Fruit fly (Drosophila melanogaster) whole organism, prepupa: Measurements from ENCODE around the gene Vps52.

Experiments
- Blimp-1 ChIP-seq: fragments of 200-800 bp; sonication (Bioruptor generic); optimal IDR thresholded peaks from 3 replicates; lab custom pipeline; 2017; ENCODE audit warnings: missing biosample characterization, missing genetic modification characterization, mild to moderate bottlenecking, moderate library complexity, missing genetic modification reagents
- CG10631 ChIP-seq: fragments of 200-800 bp; sonication (Bioruptor generic); optimal IDR thresholded peaks from 2 replicates; lab custom pipeline; 2016; ENCODE audit warnings: missing biosample characterization, missing genetic modification characterization
- CG10669 ChIP-seq: fragments of 200-800 bp; sonication (Bioruptor generic); optimal IDR thresholded peaks from 3 replicates; lab custom pipeline; 2018; ENCODE audit warnings: missing biosample characterization, mild to moderate bottlenecking, missing genetic modification characterization, moderate library complexity
- CG11294 ChIP-seq: fragments of 200-800 bp; sonication (Bioruptor generic); IDR thresholded peaks from 2 replicates; pipeline ENCODE4 v1.3.6; 2022; ENCODE audit warnings: missing biosample characterization, missing genetic modification characterization
- CG11762 ChIP-seq: fragments of 200-800 bp; sonication (Bioruptor generic); optimal IDR thresholded peaks from 3 replicates; lab custom pipeline; 2016; ENCODE audit warnings: missing biosample characterization, missing genetic modification characterization; ENCODE audit not compliant: insufficient read depth
- CG11902 ChIP-seq: fragments of 200-800 bp; sonication (Bioruptor generic); optimal IDR thresholded peaks from 3 replicates; lab custom pipeline; 2016; ENCODE audit warnings: missing biosample characterization, missing genetic modification characterization
- CG15336 ChIP-seq: fragments of 200-800 bp; sonication (Bioruptor generic); IDR thresholded peaks from 2 replicates; pipeline ENCODE4 v1.3.6; 2022; ENCODE audit warnings: missing biosample characterization, missing genetic modification characterization
- CG1621 ChIP-seq: fragments of 200-800 bp; sonication (Bioruptor generic); optimal IDR thresholded peaks from 3 replicates; lab custom pipeline; 2018; ENCODE audit warnings: missing biosample characterization, mild to moderate bottlenecking, missing genetic modification characterization
- CG16779 ChIP-seq: fragments of 200-800 bp; sonication (Bioruptor generic); optimal IDR thresholded peaks from 3 replicates; lab custom pipeline; 2017; ENCODE audit warnings: missing biosample characterization, mild to moderate bottlenecking, missing genetic modification characterization
- CG3032 ChIP-seq: fragments of 200-800 bp; optimal IDR thresholded peaks from 2 replicates; lab custom pipeline; 2019; ENCODE audit warnings: missing biosample characterization, mild to moderate bottlenecking, missing genetic modification characterization, moderate library complexity
- CG31627 ChIP-seq: fragments of 200-800 bp; sonication (Bioruptor generic); optimal IDR thresholded peaks from 3 replicates; lab custom pipeline; 2016; ENCODE audit warnings: missing biosample characterization, missing genetic modification characterization
- CG32006 ChIP-seq: fragments of 200-800 bp; sonication (Bioruptor generic); optimal IDR thresholded peaks from 3 replicates; lab custom pipeline; 2017; ENCODE audit warnings: missing biosample characterization, mild to moderate bottlenecking, missing genetic modification characterization
- CG34406 ChIP-seq: fragments of 200-800 bp; sonication (Bioruptor generic); optimal IDR thresholded peaks from 3 replicates; lab custom pipeline; 2016; ENCODE audit warnings: missing biosample characterization, missing genetic modification characterization
- CG3919 ChIP-seq: fragments of 200-800 bp; sonication (Bioruptor generic); optimal IDR thresholded peaks from 3 replicates; lab custom pipeline; 2016; ENCODE audit warnings: missing biosample characterization, missing genetic modification characterization
- CG4318 ChIP-seq: fragments of 200-800 bp; sonication (Bioruptor generic); optimal IDR thresholded peaks from 3 replicates; lab custom pipeline; 2017; ENCODE audit warnings: missing biosample characterization, mild to moderate bottlenecking, missing genetic modification characterization
- CG6276 ChIP-seq: fragments of 200-800 bp; sonication (Bioruptor generic); optimal IDR thresholded peaks from 2 replicates; lab custom pipeline; 2017; ENCODE audit warnings: missing biosample characterization, mild to moderate bottlenecking, missing genetic modification characterization
- CG6792 ChIP-seq: fragments of 200-800 bp; sonication (Bioruptor generic); optimal IDR thresholded peaks from 3 replicates; lab custom pipeline; 2016; ENCODE audit warnings: missing biosample characterization, missing genetic modification characterization
- CG6808 ChIP-seq: fragments of 200-800 bp; sonication (Bioruptor generic); optimal IDR thresholded peaks from 3 replicates; lab custom pipeline; 2017; ENCODE audit warnings: missing biosample characterization, missing genetic modification characterization, mild to moderate bottlenecking, moderate library complexity, missing genetic modification reagents
- CG6854 ChIP-seq: fragments of 200-800 bp; sonication (Bioruptor generic); optimal IDR thresholded peaks from 2 replicates; lab custom pipeline; 2017; ENCODE audit warnings: missing biosample characterization, mild to moderate bottlenecking, missing genetic modification characterization
- CG7368 ChIP-seq: fragments of 200-800 bp; sonication (Bioruptor generic); optimal IDR thresholded peaks from 3 replicates; lab custom pipeline; 2016; ENCODE audit warnings: missing biosample characterization, missing genetic modification characterization
- CG8319 ChIP-seq: fragments of 200-800 bp; sonication (Bioruptor generic); optimal IDR thresholded peaks from 3 replicates; lab custom pipeline; 2016; ENCODE audit warnings: missing biosample characterization, missing genetic modification characterization
- CG8632 ChIP-seq: fragments of 200-800 bp; sonication (Bioruptor generic); optimal IDR thresholded peaks from 3 replicates; lab custom pipeline; 2016; ENCODE audit warnings: missing biosample characterization, missing genetic modification characterization
- CG9139 ChIP-seq: fragments of 200-800 bp; sonication (Bioruptor generic); optimal IDR thresholded peaks from 3 replicates; lab custom pipeline; 2017; ENCODE audit warnings: missing biosample characterization, mild to moderate bottlenecking, missing genetic modification characterization
- Eip75B ChIP-seq: fragments of 200-800 bp; sonication (Bioruptor generic); optimal IDR thresholded peaks from 3 replicates; lab custom pipeline; 2016; ENCODE audit warnings: missing biosample characterization, missing genetic modification characterization
- Eip78C ChIP-seq: fragments of 200-800 bp; sonication (Bioruptor generic); peaks from one replicate; lab custom pipeline; 2016; ENCODE audit warnings: missing biosample characterization, missing genetic modification characterization
- Eip93F ChIP-seq: fragments of 200-800 bp; sonication (Bioruptor generic); optimal IDR thresholded peaks from 2 replicates; lab custom pipeline; 2016; ENCODE audit warnings: missing biosample characterization, mild to moderate bottlenecking, missing genetic modification characterization
- Ets21C ChIP-seq: fragments of 200-800 bp; sonication (Bioruptor generic); optimal IDR thresholded peaks from 3 replicates; lab custom pipeline; 2016; ENCODE audit warnings: missing biosample characterization, missing genetic modification characterization
- Ets96B ChIP-seq: fragments of 200-800 bp; optimal IDR thresholded peaks from 2 replicates; lab custom pipeline; 2019; ENCODE audit warnings: missing biosample characterization, mild to moderate bottlenecking, missing genetic modification characterization, moderate library complexity
- Gug ChIP-seq: fragments of 200-800 bp; sonication (Bioruptor generic); IDR thresholded peaks from 2 replicates; pipeline ENCODE4 v1.3.6; 2022; ENCODE audit warnings: missing biosample characterization, missing genetic modification characterization
- Hr38 ChIP-seq: sonication (Bioruptor generic); optimal IDR thresholded peaks from 2 replicates; lab custom pipeline; 2016; ENCODE audit warnings: missing biosample characterization, missing genetic modification characterization
- Hr39 ChIP-seq: fragments of 200-800 bp; sonication (Bioruptor generic); optimal IDR thresholded peaks from 2 replicates; lab custom pipeline; 2016; ENCODE audit warnings: missing biosample characterization, missing genetic modification characterization
- Lpt ChIP-seq: fragments of 200-800 bp; sonication (Bioruptor generic); optimal IDR thresholded peaks from 3 replicates; lab custom pipeline; 2016; ENCODE audit warnings: missing biosample characterization, missing genetic modification characterization
- Met ChIP-seq: fragments of 200-800 bp; sonication (Bioruptor generic); optimal IDR thresholded peaks from 3 replicates; lab custom pipeline; 2016; ENCODE audit warnings: missing biosample characterization, missing genetic modification characterization
- OdsH ChIP-seq: fragments of 200-800 bp; sonication (Bioruptor generic); optimal IDR thresholded peaks from 3 replicates; lab custom pipeline; 2016; ENCODE audit warnings: missing biosample characterization, missing genetic modification characterization
- Smox ChIP-seq: fragments of 200-800 bp; sonication (Bioruptor generic); optimal IDR thresholded peaks from 3 replicates; lab custom pipeline; 2016; ENCODE audit warnings: missing biosample characterization, missing genetic modification characterization
- Sox102F ChIP-seq: fragments of 200-800 bp; sonication (Bioruptor generic); optimal IDR thresholded peaks from 2 replicates; lab custom pipeline; 2016; ENCODE audit warnings: missing biosample characterization, mild to moderate bottlenecking, missing genetic modification characterization
- Sox14 ChIP-seq: fragments of 200-800 bp; sonication (Bioruptor generic); optimal IDR thresholded peaks from 3 replicates; lab custom pipeline; 2016; ENCODE audit warnings: missing biosample characterization, missing genetic modification characterization
- Sox15 ChIP-seq: fragments of 200-800 bp; sonication (Bioruptor generic); optimal IDR thresholded peaks from 3 replicates; lab custom pipeline; 2016; ENCODE audit warnings: missing biosample characterization, missing genetic modification characterization
- achi ChIP-seq: fragments of 200-800 bp; sonication (Bioruptor generic); optimal IDR thresholded peaks from 3 replicates; lab custom pipeline; 2016; ENCODE audit warnings: missing biosample characterization, missing genetic modification characterization
- dac ChIP-seq: fragments of 200-800 bp; sonication (Bioruptor generic); optimal IDR thresholded peaks from 2 replicates; lab custom pipeline; 2017; ENCODE audit warnings: missing biosample characterization, mild to moderate bottlenecking, missing genetic modification characterization
- dsx ChIP-seq: fragments of 200-800 bp; optimal IDR thresholded peaks from 3 replicates; lab custom pipeline; 2019; ENCODE audit warnings: missing biosample characterization, mild to moderate bottlenecking, missing genetic modification characterization, moderate library complexity; ENCODE audit not compliant: poor library complexity, severe bottlenecking
- eg ChIP-seq: fragments of 200-800 bp; sonication (Bioruptor generic); IDR thresholded peaks from 3 replicates; pipeline ENCODE4 v1.3.6; 2022; ENCODE audit warnings: missing biosample characterization, missing genetic modification characterization
- esn ChIP-seq: fragments of 200-800 bp; sonication (Bioruptor generic); optimal IDR thresholded peaks from 2 replicates; lab custom pipeline; 2016; ENCODE audit warnings: missing biosample characterization, mild to moderate bottlenecking, missing genetic modification characterization, moderate library complexity
- fd59A ChIP-seq: fragments of 200-800 bp; sonication (Bioruptor generic); optimal IDR thresholded peaks from 2 replicates; lab custom pipeline; 2017; ENCODE audit warnings: missing biosample characterization, mild to moderate bottlenecking, missing genetic modification characterization, missing genetic modification reagents
- fd85E ChIP-seq: fragments of 200-800 bp; sonication (Bioruptor generic); optimal IDR thresholded peaks from 3 replicates; lab custom pipeline; 2016; ENCODE audit warnings: missing biosample characterization, missing genetic modification characterization
- lz ChIP-seq: fragments of 200-800 bp; sonication (Bioruptor generic); optimal IDR thresholded peaks from 3 replicates; lab custom pipeline; 2016; ENCODE audit warnings: missing biosample characterization, missing genetic modification characterization
- pdm3 ChIP-seq: fragments of 200-800 bp; sonication (Bioruptor generic); optimal IDR thresholded peaks from 3 replicates; lab custom pipeline; 2016; ENCODE audit warnings: missing biosample characterization, missing genetic modification characterization
- salr ChIP-seq, 2 experiments: fragments of 200-800 bp; sonication (Bioruptor generic); optimal IDR thresholded peaks; 3 replicates each; lab custom pipeline; 2016 to 2018; ENCODE audit warnings: missing biosample characterization in 2 of 2, missing genetic modification characterization in 2 of 2, mild to moderate bottlenecking in 1 of 2
- spab ChIP-seq: fragments of 200-800 bp; sonication (Bioruptor generic); optimal IDR thresholded peaks from 2 replicates; lab custom pipeline; 2017; ENCODE audit warnings: missing biosample characterization, mild to moderate bottlenecking, missing genetic modification characterization, missing genetic modification reagents
- svp ChIP-seq: fragments of 200-800 bp; sonication (Bioruptor generic); peaks from one replicate; lab custom pipeline; 2016; ENCODE audit warnings: missing biosample characterization, missing genetic modification characterization
- topi ChIP-seq: fragments of 200-800 bp; sonication (Bioruptor generic); optimal IDR thresholded peaks from 3 replicates; lab custom pipeline; 2016; ENCODE audit warnings: missing biosample characterization, missing genetic modification characterization
- vri ChIP-seq: fragments of 200-800 bp; sonication (Bioruptor generic); optimal IDR thresholded peaks from 3 replicates; lab custom pipeline; 2016; ENCODE audit warnings: missing biosample characterization, mild to moderate bottlenecking, missing genetic modification characterization

The Vps52 gene

dm6 chr2L:5523848-5524473, at the start of gene Vps52, which contains the start of gene Elp4:
Gene Vps52, minus strand, starts transcription at chr2L:5523898.
Gene Elp4, plus strand, starts transcription at chr2L:5524139.
- TF ChIP-seq CG3919 (GFP tag; lab: Kevin White, UChicago) = no peak
- peak; percentile 62 for TF ChIP-seq Ets96B (tag; lab: Kevin White, UChicago)
- no peak for TF ChIP-seq CG16779 (tag; lab: Kevin White, UChicago)
- no peak for TF ChIP-seq CG9139 (GFP tag; lab: Kevin White, UChicago)
- TF ChIP-seq CG31627 (GFP tag; lab: Kevin White, UChicago) = peak; percentile 73
- TF ChIP-seq Hr39 = no peak
- no peak for TF ChIP-seq Smox (GFP tag; lab: Kevin White, UChicago)
- peak; percentile 80 for TF ChIP-seq CG3032 (tag; lab: Kevin White, UChicago)
- no peak for TF ChIP-seq CG6276
- TF ChIP-seq CG10669 (GFP tag; lab: Kevin White, UChicago) = no peak
- no peak for TF ChIP-seq CG4318 (GFP tag; lab: Kevin White, UChicago)
- TF ChIP-seq salr (GFP tag; optimal IDR thresholded peaks at IDR 0.05; lab: Kevin White, UChicago) = no peak
- TF ChIP-seq Hr38 (GFP tag; lab: Kevin White, UChicago) = no peak
- peak; percentile 72 for TF ChIP-seq lz (GFP tag; lab: Kevin White, UChicago)
- peak; percentile 14 for TF ChIP-seq CG1621 (tag; lab: Kevin White, UChicago)
- peak; percentile 77 for TF ChIP-seq esn
- no peak for TF ChIP-seq pdm3 (GFP tag; lab: Kevin White, UChicago)
- TF ChIP-seq Sox102F (GFP tag; lab: Kevin White, UChicago) = no peak
- peak; percentile 24 for TF ChIP-seq CG8319 (GFP tag; lab: Kevin White, UChicago)
- TF ChIP-seq Eip93F (GFP tag; lab: Kevin White, UChicago) = no peak
- TF ChIP-seq CG8632 = peak; percentile 55
- peak; percentile 29; the same call in 1 of the 2 replicates for TF ChIP-seq CG11294 (GFP tag; lab: Robert Waterston, UW)
- no peak for TF ChIP-seq vri (GFP tag; lab: Kevin White, UChicago)
- no peak for TF ChIP-seq CG11762 (GFP tag; lab: Kevin White, UChicago)
- no peak for TF ChIP-seq Sox14 (GFP tag; lab: Kevin White, UChicago)
- TF ChIP-seq CG10631 (GFP tag; lab: Kevin White, UChicago) = no peak
- TF ChIP-seq CG7368 (GFP tag; lab: Kevin White, UChicago) = peak; percentile 1
- TF ChIP-seq Lpt (GFP tag; lab: Kevin White, UChicago) = peak; percentile 55
- TF ChIP-seq Blimp-1 = no peak
- TF ChIP-seq Met = no peak
- TF ChIP-seq CG34406 (GFP tag; lab: Kevin White, UChicago) = peak; percentile 74
- TF ChIP-seq fd85E (GFP tag; lab: Kevin White, UChicago) = no peak
- TF ChIP-seq CG6854 = no peak
- TF ChIP-seq achi (GFP tag; lab: Kevin White, UChicago) = no peak
- TF ChIP-seq spab = no peak
- TF ChIP-seq CG32006 (GFP tag; lab: Kevin White, UChicago) = no peak
- no peak; the same call in 2 of the 3 replicates for TF ChIP-seq eg (GFP tag; lab: Robert Waterston, UW)
- TF ChIP-seq fd59A (GFP tag; lab: Kevin White, UChicago) = no peak
- peak; percentile 55 for TF ChIP-seq CG11902 (GFP tag; lab: Kevin White, UChicago)
- no peak for TF ChIP-seq dac (GFP tag; lab: Kevin White, UChicago)
- no peak for TF ChIP-seq CG6792 (GFP tag; lab: Kevin White, UChicago)
- no peak for TF ChIP-seq Eip75B
- no peak for TF ChIP-seq dsx (GFP tag; lab: Kevin White, UChicago)
- no peak for TF ChIP-seq Eip78C (GFP tag; lab: Kevin White, UChicago)
- no peak for TF ChIP-seq Ets21C
- no peak for TF ChIP-seq svp
- no peak for TF ChIP-seq CG6808 (GFP tag; lab: Kevin White, UChicago)
- TF ChIP-seq CG15336 = peak; percentile 28; the same call in 1 of the 2 replicates
- peak; percentile 60 for TF ChIP-seq Gug (GFP tag; lab: Robert Waterston, UW)
- peak; percentile 67 for TF ChIP-seq Sox15
- TF ChIP-seq topi = no peak
- no peak for TF ChIP-seq OdsH (GFP tag; lab: Kevin White, UChicago)
